Fruit fly (Drosophila melanogaster): Measurements from ENCODE around the gene CG2260.

The CG2260 gene

dm6 chrX:8141353-8142066 lies 20.6 kb upstream of the CG2260 start (continued):
- TF ChIP-seq crp (GFP tag; optimal IDR thresholded peaks at IDR 0.05) (no peak), CG6175 (GFP tag; IDR thresholded peaks at IDR 0.05) (no peak), CG2199 (GFP tag; IDR thresholded peaks at IDR 0.05) (no peak), ems (GFP tag; optimal IDR thresholded peaks at IDR 0.05) (peak; percentile 15), Gug (GFP tag; IDR thresholded peaks at IDR 0.05) (no peak), Dip3 (GFP tag; optimal IDR thresholded peaks at IDR 0.05) (peak; percentile 28), CG13296 (GFP tag; optimal IDR thresholded peaks at IDR 0.05) (no peak), ro (GFP tag; IDR thresholded peaks at IDR 0.05) (no peak), CG6854 (GFP tag; optimal IDR thresholded peaks at IDR 0.05) (no peak), Sry-δ (GFP tag; optimal IDR thresholded peaks at IDR 0.05) (no peak), CG7357 (GFP tag; IDR thresholded peaks at IDR 0.05) (no peak), CG2120 (GFP tag; optimal IDR thresholded peaks at IDR 0.05) (peak; percentile 90), CoRest (tag; optimal IDR thresholded peaks at IDR 0.05) (no peak), pros (GFP tag; optimal IDR thresholded peaks at IDR 0.05) (peak; percentile 66), CG10462 (GFP tag; optimal IDR thresholded peaks at IDR 0.05) (peak; percentile 50), CG6813 (GFP tag; optimal IDR thresholded peaks at IDR 0.05) (peak; percentile 6), wek (GFP tag; optimal IDR thresholded peaks at IDR 0.05) (no peak), CG18619 (GFP tag; optimal IDR thresholded peaks at IDR 0.05) (peak; percentile 36), Atf6 (GFP tag; IDR thresholded peaks at IDR 0.05) (0 out of 2 replicates have a peak, but pooled peaks have one; percentile 8), org-1 (GFP tag; optimal IDR thresholded peaks at IDR 0.05) (peak; percentile 39), Eip74EF (GFP tag; optimal IDR thresholded peaks at IDR 0.05) (no peak), CG17359 (tag; optimal IDR thresholded peaks at IDR 0.05) (no peak), Hey (tag; optimal IDR thresholded peaks at IDR 0.05) (no peak), vvl (GFP tag; IDR thresholded peaks at IDR 0.05) (peak; percentile 18; the same call in 1 of the 2 replicates), CG3847 (GFP tag; IDR thresholded peaks at IDR 0.05) (no peak), Hsf (GFP tag; optimal IDR thresholded peaks at IDR 0.05) (peak; percentile 27), Oaz (GFP tag; IDR thresholded peaks at IDR 0.05) (no peak), CG4424 (GFP tag; optimal IDR thresholded peaks at IDR 0.05) (no peak), ewg (GFP tag; optimal IDR thresholded peaks at IDR 0.05) (no peak), Dad (GFP tag; optimal IDR thresholded peaks at IDR 0.05) (no peak), Nf-YC (tag; optimal IDR thresholded peaks at IDR 0.05) (peak; percentile 30), Elba2 (GFP tag; optimal IDR thresholded peaks at IDR 0.05) (no peak), mirr (GFP tag; optimal IDR thresholded peaks at IDR 0.05) (peak; percentile 3), chn (GFP tag; optimal IDR thresholded peaks at IDR 0.05) (peak; percentile 27), CG10267 (tag; optimal IDR thresholded peaks at IDR 0.05) (no peak), CG8281 (tag; optimal IDR thresholded peaks at IDR 0.05) (no peak), prd (optimal IDR thresholded peaks at IDR 0.05) (no peak), prd (GFP tag; IDR thresholded peaks at IDR 0.05) (peak; percentile 44; the same call in 1 of the 3 replicates), abd-A (tag; optimal IDR thresholded peaks at IDR 0.05) (peak; percentile 82), CG7963 (GFP tag; IDR thresholded peaks at IDR 0.05; ENCODE audit: partially characterized antibody) (no peak), tll (GFP tag; optimal IDR thresholded peaks at IDR 0.05) (no peak), pfk (GFP tag; optimal IDR thresholded peaks at IDR 0.05) (peak; percentile 13), CG6765 (GFP tag; optimal IDR thresholded peaks at IDR 0.05) (no peak), CG16779 (GFP tag; IDR thresholded peaks at IDR 0.05) (no peak), tin (GFP tag; optimal IDR thresholded peaks at IDR 0.05) (no peak), Dref (GFP tag; IDR thresholded peaks at IDR 0.05) (peak; percentile 10; the same call in 1 of the 2 replicates), CG4328 (GFP tag; optimal IDR thresholded peaks at IDR 0.05) (peak; percentile 3), YL-1 (GFP tag; optimal IDR thresholded peaks at IDR 0.05) (peak; percentile 60), sna (GFP tag; IDR thresholded peaks at IDR 0.05; ENCODE audit: partially characterized antibody) (no peak)

Data from whole organism, embryonic.